Worm (Caenorhabditis elegans) whole organism, late embryonic: Measurements from ENCODE around the gene C53B4.2.
A peak's percentile ranks its signal among the peaks of the same experiment; 100 is the strongest.

Source experiments
- K02D7.2 ChIP-seq: sonication (generic microtip); optimal IDR thresholded peaks from 2 replicates; lab custom pipeline; 2017; ENCODE audit warnings: mild to moderate bottlenecking, missing genetic modification characterization, missing compliant biosample characterization
- K09A11.1 ChIP-seq: sonication (generic microtip); optimal IDR thresholded peaks from 2 replicates; lab custom pipeline; 2017; ENCODE audit warnings: antibody characterized with exemption, mild to moderate bottlenecking, missing genetic modification characterization, missing compliant biosample characterization; ENCODE audit not compliant: insufficient read depth
- Y22D7AL.16 ChIP-seq: sonication (generic microtip); optimal IDR thresholded peaks from 2 replicates; lab custom pipeline; 2016; ENCODE audit warnings: missing genetic modification characterization, missing compliant biosample characterization
- ama-1 ChIP-seq: fragments of 150-350 bp; optimal IDR thresholded peaks from 2 replicates; lab custom pipeline; 2014
- ceh-18 ChIP-seq: sonication (generic microtip); optimal IDR thresholded peaks from 2 replicates; lab custom pipeline; 2016; ENCODE audit warnings: missing genetic modification characterization, missing compliant biosample characterization
- ceh-19 ChIP-seq: fragments of 200-800 bp; sonication (Bioruptor generic); optimal IDR thresholded peaks from 2 replicates; lab custom pipeline; 2018; ENCODE audit warnings: mild to moderate bottlenecking, missing genetic modification characterization, missing compliant biosample characterization
- ceh-24 ChIP-seq: sonication (generic microtip); optimal IDR thresholded peaks from 2 replicates; lab custom pipeline; 2016; ENCODE audit warnings: mild to moderate bottlenecking, missing genetic modification characterization, missing compliant biosample characterization
- ceh-30 ChIP-seq: fragments of 150-350 bp; optimal IDR thresholded peaks from 2 replicates; lab custom pipeline; 2014; ENCODE audit warnings: missing biosample characterization, missing genetic modification characterization
- ceh-31 ChIP-seq: sonication (generic microtip); optimal IDR thresholded peaks from 2 replicates; lab custom pipeline; 2016; ENCODE audit warnings: missing genetic modification characterization, missing compliant biosample characterization
- ceh-34 ChIP-seq: sonication (generic microtip); optimal IDR thresholded peaks from 2 replicates; lab custom pipeline; 2016; ENCODE audit warnings: mild to moderate bottlenecking, missing genetic modification characterization, missing compliant biosample characterization
- ceh-45 ChIP-seq: fragments of 200-800 bp; sonication (Bioruptor generic); IDR thresholded peaks from 2 replicates; pipeline ENCODE4 v1.3.6; 2022; ENCODE audit warnings: missing genetic modification reagents, missing genetic modification characterization, missing compliant biosample characterization
- ceh-6 ChIP-seq: fragments of 200-800 bp; sonication (Bioruptor generic); optimal IDR thresholded peaks from 2 replicates; lab custom pipeline; 2018; ENCODE audit warnings: mild to moderate bottlenecking, missing genetic modification characterization, missing compliant biosample characterization
- ceh-9 ChIP-seq: sonication (generic microtip); optimal IDR thresholded peaks from 2 replicates; lab custom pipeline; 2016; ENCODE audit warnings: mild to moderate bottlenecking, missing genetic modification characterization, inconsistent platforms, missing compliant biosample characterization
- dmd-4 ChIP-seq: sonication (generic microtip); optimal IDR thresholded peaks from 2 replicates; lab custom pipeline; 2016; ENCODE audit warnings: borderline replicate concordance, missing genetic modification characterization, missing compliant biosample characterization
- elt-2 ChIP-seq: sonication (generic microtip); optimal IDR thresholded peaks from 2 replicates; lab custom pipeline; 2016; ENCODE audit warnings: missing genetic modification reagents, missing genetic modification characterization, missing compliant biosample characterization
- ets-4 ChIP-seq: sonication (generic microtip); optimal IDR thresholded peaks from 2 replicates; lab custom pipeline; 2016; ENCODE audit warnings: missing genetic modification characterization, missing compliant biosample characterization
- eyg-1 ChIP-seq: sonication (generic microtip); optimal IDR thresholded peaks from 2 replicates; lab custom pipeline; 2016; ENCODE audit warnings: missing genotype, missing genetic modification characterization, missing compliant biosample characterization
- fkh-6 ChIP-seq: sonication (generic microtip); optimal IDR thresholded peaks from 2 replicates; lab custom pipeline; 2016; ENCODE audit warnings: missing genetic modification characterization, missing compliant biosample characterization
- hlh-15 ChIP-seq: sonication (generic microtip); optimal IDR thresholded peaks from 2 replicates; lab custom pipeline; 2016; ENCODE audit warnings: missing genetic modification characterization, missing compliant biosample characterization
- hlh-30 ChIP-seq: sonication (generic microtip); optimal IDR thresholded peaks from 2 replicates; lab custom pipeline; 2017; ENCODE audit warnings: antibody characterized with exemption, missing genetic modification characterization, missing compliant biosample characterization; ENCODE audit not compliant: insufficient read depth
- hlh-6 ChIP-seq: sonication (generic microtip); optimal IDR thresholded peaks from 2 replicates; lab custom pipeline; 2016; ENCODE audit warnings: missing genotype, missing genetic modification characterization, missing compliant biosample characterization
- mec-3 ChIP-seq: sonication (generic microtip); optimal IDR thresholded peaks from 2 replicates; lab custom pipeline; 2016; ENCODE audit warnings: borderline replicate concordance, missing genetic modification characterization, missing compliant biosample characterization
- nfya-1 ChIP-seq: sonication (generic microtip); optimal IDR thresholded peaks from 2 replicates; lab custom pipeline; 2017; ENCODE audit warnings: missing genetic modification characterization, mild to moderate bottlenecking, missing compliant biosample characterization, antibody characterized with exemption, moderate library complexity
- npax-4 ChIP-seq: sonication (generic microtip); optimal IDR thresholded peaks from 2 replicates; lab custom pipeline; 2016; ENCODE audit warnings: missing genetic modification characterization, missing compliant biosample characterization
- odd-2 ChIP-seq: sonication (generic microtip); optimal IDR thresholded peaks from 2 replicates; lab custom pipeline; 2017; ENCODE audit warnings: antibody characterized with exemption, mild to moderate bottlenecking, missing genetic modification characterization, missing compliant biosample characterization
- pqm-1 ChIP-seq: sonication (generic microtip); optimal IDR thresholded peaks from 2 replicates; lab custom pipeline; 2016; ENCODE audit warnings: missing genetic modification characterization, missing compliant biosample characterization
- rnt-1 ChIP-seq: sonication (generic microtip); optimal IDR thresholded peaks from 2 replicates; lab custom pipeline; 2016; ENCODE audit warnings: missing genetic modification characterization, missing compliant biosample characterization
- sox-2 ChIP-seq: fragments of 200-800 bp; sonication (Bioruptor generic); IDR thresholded peaks from 2 replicates; pipeline ENCODE4 v1.3.6; 2022; ENCODE audit warnings: missing genetic modification reagents, missing genetic modification characterization, missing compliant biosample characterization
- tbx-2 ChIP-seq: sonication (generic microtip); optimal IDR thresholded peaks from 2 replicates; lab custom pipeline; 2016; ENCODE audit warnings: missing genetic modification characterization, missing compliant biosample characterization
- tbx-7 ChIP-seq: sonication (generic microtip); optimal IDR thresholded peaks from 2 replicates; lab custom pipeline; 2016; ENCODE audit warnings: missing genotype, missing genetic modification characterization, missing compliant biosample characterization
- ttx-3 ChIP-seq: sonication (generic microtip); optimal IDR thresholded peaks from 2 replicates; lab custom pipeline; 2016; ENCODE audit warnings: missing genetic modification reagents, missing genetic modification characterization, missing compliant biosample characterization
- unc-3 ChIP-seq, 2 experiments: fragments of 200-800 bp in 1 of 2; sonication (Bioruptor generic) in 1 of 2; sonication (generic microtip) in 1 of 2; conservative IDR thresholded peaks in 1 of 2; optimal IDR thresholded peaks in 1 of 2; 2 replicates each; pipeline versions ENCODE4 v1.3.6 to Lab custom; 2016 to 2022; ENCODE audit warnings: missing compliant biosample characterization in 2 of 2, missing genetic modification characterization in 2 of 2, missing genetic modification reagents in 1 of 2
- unc-42 ChIP-seq: sonication (generic microtip); optimal IDR thresholded peaks from 2 replicates; lab custom pipeline; 2016; ENCODE audit warnings: missing genotype, missing genetic modification characterization, missing compliant biosample characterization
- unc-55 ChIP-seq: sonication (generic microtip); optimal IDR thresholded peaks from 2 replicates; lab custom pipeline; 2017; ENCODE audit warnings: missing biosample characterization, missing genetic modification reagents, missing genetic modification characterization
- unc-86 ChIP-seq: sonication (generic microtip); optimal IDR thresholded peaks from 2 replicates; lab custom pipeline; 2016; ENCODE audit warnings: missing genetic modification characterization, missing compliant biosample characterization
- zip-5 ChIP-seq: sonication (generic microtip); optimal IDR thresholded peaks from 2 replicates; lab custom pipeline; 2016; ENCODE audit warnings: missing genetic modification characterization, missing compliant biosample characterization
- ztf-16 ChIP-seq: sonication (generic microtip); optimal IDR thresholded peaks from 2 replicates; lab custom pipeline; 2017; ENCODE audit warnings: missing genetic modification characterization, missing compliant biosample characterization

C53B4.2 gene

DNA sequence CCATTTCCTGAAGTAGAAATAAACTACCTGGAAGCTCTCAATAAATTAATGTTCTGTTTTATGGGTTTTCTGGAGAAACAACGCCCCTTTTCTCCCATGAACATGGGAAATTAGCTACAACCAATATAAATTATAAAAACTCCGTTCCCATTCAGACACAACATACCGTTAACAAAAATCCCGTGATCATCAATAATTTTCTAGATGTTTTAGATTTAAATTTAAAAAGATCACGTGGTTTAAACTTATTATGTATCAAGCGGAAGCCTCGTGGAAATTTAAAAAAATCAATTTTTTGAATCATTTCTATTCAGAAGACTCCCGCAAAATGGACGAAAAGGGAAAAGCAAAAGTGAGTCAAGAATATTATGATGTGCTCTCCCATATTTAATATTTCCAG, at the start of gene C53B4.2:
TSS of gene C53B4.2 (plus strand) at position 301 of the 400 bp plus-strand sequence.
- no peak for TF ChIP-seq unc-55
- TF ChIP-seq ztf-16 (tag; lab: Kevin White, UChicago), result no peak
- TF ChIP-seq ceh-24 (tag; lab: Kevin White, UChicago), result no peak
- TF ChIP-seq hlh-30 (tag; lab: Kevin White, UChicago), result peak; percentile 17

DNA sequence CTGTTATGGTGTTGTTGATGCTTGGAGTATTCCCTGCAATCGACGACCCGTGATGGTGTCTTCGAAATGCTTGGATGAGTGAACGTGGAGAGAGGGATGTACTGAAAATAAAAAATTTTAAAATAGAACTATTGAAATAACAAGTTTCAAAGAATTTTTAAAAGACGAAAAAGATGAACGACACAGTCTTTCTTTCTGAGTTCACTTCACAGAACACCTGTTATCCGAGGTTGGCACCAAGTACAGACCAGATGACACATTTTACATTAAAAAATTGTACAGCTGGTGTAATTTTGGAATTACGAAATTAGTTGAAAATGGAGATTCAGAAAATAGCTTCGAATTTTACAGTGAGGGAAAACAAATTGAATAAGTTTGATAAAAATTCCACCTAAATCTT, 47.2 kb upstream of the C53B4.2 start, which contains the start of gene rap-1:
TSS of gene rap-1 (minus strand) at position 101 of the 400 bp plus-strand sequence.
- no peak for TF ChIP-seq unc-3 (GFP tag; conservative IDR thresholded peaks at IDR 0.05; lab: Robert Waterston, UW)
- no peak for TF ChIP-seq unc-3 (tag; optimal IDR thresholded peaks at IDR 0.05; lab: Kevin White, UChicago)
- TF ChIP-seq ets-4 (tag; lab: Kevin White, UChicago), result no peak
- no peak for TF ChIP-seq pqm-1
- no peak for TF ChIP-seq sox-2 (GFP tag; lab: Robert Waterston, UW)
- TF ChIP-seq ceh-45, result no peak
- no peak for TF ChIP-seq npax-4 (tag; lab: Kevin White, UChicago)
- TF ChIP-seq ceh-9 (tag; lab: Kevin White, UChicago), result no peak
- no peak for TF ChIP-seq ttx-3
- no peak for TF ChIP-seq hlh-6 (tag; lab: Kevin White, UChicago)
- no peak for TF ChIP-seq ceh-31 (tag; lab: Kevin White, UChicago)
- no peak for TF ChIP-seq ceh-6
- TF ChIP-seq ceh-18 (tag; lab: Kevin White, UChicago), result no peak
- no peak for TF ChIP-seq odd-2 (tag; lab: Kevin White, UChicago)
- no peak for TF ChIP-seq zip-5 (tag; lab: Kevin White, UChicago)
- no peak for TF ChIP-seq K02D7.2 (tag; lab: Kevin White, UChicago)
- TF ChIP-seq tbx-2 (tag; lab: Kevin White, UChicago), result no peak
- TF ChIP-seq elt-2 (tag; lab: Kevin White, UChicago), result no peak
- TF ChIP-seq ceh-34 (tag; lab: Kevin White, UChicago), result no peak

DNA sequence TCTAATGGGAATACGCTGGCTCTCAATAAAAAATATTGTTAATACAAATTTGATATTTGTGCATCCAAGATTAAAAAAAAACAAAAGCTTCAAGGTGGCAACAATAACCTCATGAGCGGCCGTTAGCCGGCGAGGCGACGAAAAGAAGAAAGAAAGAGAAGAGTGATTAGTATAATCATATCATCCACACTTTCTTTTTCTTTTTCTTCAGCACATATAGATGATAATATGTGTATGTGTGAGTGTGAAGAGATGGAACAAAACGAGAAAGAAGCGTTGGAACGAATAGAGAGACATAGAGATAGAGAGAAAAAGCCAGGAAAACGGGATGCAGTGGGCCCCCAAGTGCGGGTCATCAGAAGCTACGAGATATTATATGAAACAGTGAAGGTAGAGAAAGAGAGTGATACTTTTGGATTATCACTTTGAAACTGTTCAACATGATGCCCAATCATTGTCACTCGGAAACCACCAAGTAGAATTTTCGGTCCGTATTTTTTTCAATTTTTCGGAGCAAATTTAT, 45.6 kb upstream of the C53B4.2 start:
- TF ChIP-seq rnt-1 (tag; lab: Kevin White, UChicago) (no peak), ama-1 (lab: Kevin White, UChicago) (no peak), unc-86 (no peak), fkh-6 (tag; lab: Kevin White, UChicago) (no peak), mec-3 (tag; lab: Kevin White, UChicago) (no peak), Y22D7AL.16 (tag; lab: Kevin White, UChicago) (no peak), hlh-6 (tag; lab: Kevin White, UChicago) (no peak), hlh-15 (tag; lab: Kevin White, UChicago) (no peak), ceh-19 (GFP tag; lab: Kevin White, UChicago) (no peak), sox-2 (GFP tag; lab: Robert Waterston, UW) (no peak), ceh-18 (tag; lab: Kevin White, UChicago) (peak; percentile 20), eyg-1 (tag; lab: Kevin White, UChicago) (no peak), ceh-45 (no peak), ztf-16 (tag; lab: Kevin White, UChicago) (no peak), ets-4 (tag; lab: Kevin White, UChicago) (no peak), K09A11.1 (tag; lab: Kevin White, UChicago) (no peak), nfya-1 (peak; percentile 45), dmd-4 (tag; lab: Kevin White, UChicago) (no peak), tbx-7 (no peak), unc-42 (peak; percentile 75)

DNA sequence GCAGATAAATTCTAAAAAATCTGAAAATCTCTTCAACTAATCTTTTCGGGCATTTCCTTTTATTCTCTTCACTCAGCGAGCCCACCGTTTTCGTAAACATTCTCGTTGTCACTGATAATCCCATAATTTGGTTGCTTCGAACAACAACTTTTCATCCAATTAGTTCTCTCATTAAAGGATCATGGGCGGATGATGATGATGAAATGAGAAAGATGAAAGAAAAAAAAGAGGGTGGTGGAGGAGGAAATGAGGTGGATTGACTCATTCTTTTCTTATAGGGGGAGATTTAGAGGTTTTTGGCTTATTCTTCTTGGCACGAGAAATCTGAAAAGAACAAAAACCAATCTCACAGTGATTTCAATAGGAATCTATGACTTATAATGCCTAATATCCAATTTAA, 44.8 kb upstream of the C53B4.2 start:
- TF ChIP-seq unc-42 (peak; percentile 4), ceh-30 (tag; lab: Kevin White, UChicago) (no peak)
